Worm (Caenorhabditis elegans) whole organism, mixed stage, embryonic: ENCODE measurements around the gene fbxa-6.

Experiments used
- ceh-83 ChIP-seq: fragments of 200-800 bp; sonication (Bioruptor generic); optimal IDR thresholded peaks from 2 replicates; lab custom pipeline; 2018; ENCODE audit warnings: mild to moderate bottlenecking, missing genetic modification characterization, missing compliant biosample characterization
- lin-13 ChIP-seq: fragments of 150-350 bp; optimal IDR thresholded peaks from 2 replicates; lab custom pipeline; 2014; ENCODE audit warnings: missing biosample characterization, missing genetic modification characterization
- lin-32 ChIP-seq: fragments of 200-800 bp; sonication (Bioruptor generic); optimal IDR thresholded peaks from 2 replicates; lab custom pipeline; 2018; ENCODE audit warnings: mild to moderate bottlenecking, missing genetic modification characterization, missing compliant biosample characterization
- nhr-237 ChIP-seq: fragments of 150-350 bp; optimal IDR thresholded peaks from 2 replicates; lab custom pipeline; 2014; ENCODE audit warnings: missing biosample characterization, missing genetic modification characterization
- pha-4 ChIP-seq: fragments of 150-350 bp; optimal IDR thresholded peaks from 2 replicates; lab custom pipeline; 2018; ENCODE audit warnings: missing biosample characterization, missing genetic modification reagents, missing genetic modification characterization
- snpc-4 ChIP-seq: fragments of 150-350 bp; optimal IDR thresholded peaks from 2 replicates; lab custom pipeline; 2014; ENCODE audit warnings: missing biosample characterization, missing genetic modification characterization
- sptf-1 ChIP-seq: sonication (generic microtip); optimal IDR thresholded peaks from 2 replicates; lab custom pipeline; 2017; ENCODE audit warnings: mild to moderate bottlenecking, missing genetic modification characterization, moderate library complexity, missing compliant biosample characterization
- unc-39 ChIP-seq: fragments of 150-350 bp; optimal IDR thresholded peaks from 2 replicates; lab custom pipeline; 2014; ENCODE audit warnings: missing biosample characterization, missing genetic modification characterization
- unc-62 ChIP-seq: fragments of 150-350 bp; optimal IDR thresholded peaks from 2 replicates; lab custom pipeline; 2014; ENCODE audit warnings: missing biosample characterization, missing genetic modification reagents, missing genetic modification characterization
- ztf-11 ChIP-seq: fragments of 150-350 bp; optimal IDR thresholded peaks from 2 replicates; lab custom pipeline; 2014; ENCODE audit warnings: missing biosample characterization, missing genetic modification characterization

DNA sequence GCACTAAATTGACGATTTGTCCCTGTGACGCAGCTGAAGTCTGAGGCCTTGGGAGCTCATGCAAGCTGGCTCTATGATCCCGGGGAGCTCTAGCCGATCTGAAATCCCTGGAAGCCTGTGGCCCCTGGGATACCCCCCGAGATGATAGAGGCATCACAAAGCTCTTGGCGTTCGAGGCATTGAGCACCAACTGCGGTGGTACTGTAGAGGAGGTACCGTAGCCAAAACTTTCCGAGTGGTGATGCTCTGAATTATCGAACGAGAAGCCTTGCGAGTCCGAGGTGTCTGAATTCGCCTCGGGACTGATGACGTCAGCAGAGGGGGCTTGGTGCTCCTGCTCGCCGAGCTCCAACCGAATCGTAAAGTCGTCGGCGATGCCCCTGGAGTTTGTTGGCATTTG is 18.4 kb upstream of the fbxa-6 start:
- TF ChIP-seq pha-4 (tag; lab: Kevin White, UChicago) (no peak), ceh-83 (no peak), snpc-4 (tag; lab: Kevin White, UChicago) (no peak), sptf-1 (tag; lab: Kevin White, UChicago) (no peak), lin-13 (no peak), ztf-11 (tag; lab: Kevin White, UChicago) (no peak), nhr-237 (tag; lab: Kevin White, UChicago) (no peak), lin-32 (GFP tag; lab: Kevin White, UChicago) (no peak), unc-39 (tag; lab: Kevin White, UChicago) (no peak), unc-62 (GFP tag; lab: Kevin White, UChicago) (no peak)
